Fruit fly (Drosophila melanogaster): ENCODE measurements around the gene csw.

The csw gene

DNA sequence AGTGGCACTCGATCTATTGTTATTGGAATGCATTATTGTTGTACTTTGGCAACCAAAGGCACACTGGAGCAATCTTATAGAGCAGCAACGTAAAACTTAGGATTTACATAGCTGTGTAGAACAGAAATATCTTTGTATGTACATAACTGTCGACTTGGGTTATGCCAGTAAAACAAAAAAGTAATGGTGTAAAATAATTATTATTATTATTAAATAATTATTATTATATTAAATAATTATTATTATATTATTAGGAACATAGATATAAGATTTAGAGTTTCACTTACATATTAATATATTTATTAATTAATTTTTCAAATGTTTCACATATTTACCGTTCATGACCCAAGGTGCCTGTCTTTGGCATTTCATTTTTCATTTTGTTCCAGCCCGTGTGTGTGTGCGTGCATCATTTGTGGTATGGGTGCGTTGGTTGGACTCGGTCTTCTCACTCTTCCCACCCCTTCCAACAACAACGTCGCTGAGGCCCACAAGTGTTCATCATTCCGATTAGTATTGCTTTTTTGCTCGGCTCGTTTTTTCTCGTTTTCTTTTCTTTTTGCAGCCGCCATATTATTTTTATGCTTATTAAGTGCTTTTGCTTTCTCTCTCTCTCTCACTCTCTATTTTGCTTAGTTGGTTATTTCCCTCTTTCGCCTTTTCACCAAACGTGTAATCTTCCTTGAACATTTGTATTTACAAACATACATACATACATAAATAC is 30.1 kb downstream of the csw start (continued):
- peak; percentile 84 for TF ChIP-seq ap (GFP tag; IDR thresholded peaks at IDR 0.05)
- peak; percentile 62 for TF ChIP-seq stwl (tag; optimal IDR thresholded peaks at IDR 0.05)
- TF ChIP-seq Rfx (GFP tag; IDR thresholded peaks at IDR 0.05), result peak; percentile 91
- peak; percentile 89 for TF ChIP-seq CG12219 (GFP tag; optimal IDR thresholded peaks at IDR 0.05)
- peak; percentile 90 for TF ChIP-seq CG31388 (GFP tag; optimal IDR thresholded peaks at IDR 0.05)
- TF ChIP-seq CG15696 (tag; optimal IDR thresholded peaks at IDR 0.05), result peak; percentile 98
- TF ChIP-seq Oli (tag; optimal IDR thresholded peaks at IDR 0.05), result peak; percentile 99
- TF ChIP-seq repo (GFP tag; optimal IDR thresholded peaks at IDR 0.05), result peak; percentile 67
- peak; percentile 98 for TF ChIP-seq odd (GFP tag; optimal IDR thresholded peaks at IDR 0.05)
- TF ChIP-seq tna (GFP tag; IDR thresholded peaks at IDR 0.05; ENCODE audit: partially characterized antibody), result no peak
- peak; percentile 92 for TF ChIP-seq ken (GFP tag; IDR thresholded peaks at IDR 0.05)
- peak; percentile 98 for TF ChIP-seq CG4328 (GFP tag; optimal IDR thresholded peaks at IDR 0.05)
- peak; percentile 96 for TF ChIP-seq CG9437 (GFP tag; optimal IDR thresholded peaks at IDR 0.05)
- no peak for TF ChIP-seq Hey (tag; optimal IDR thresholded peaks at IDR 0.05)
- no peak for TF ChIP-seq BEAF-32 (GFP tag; optimal IDR thresholded peaks at IDR 0.05)
- TF ChIP-seq chinmo (GFP tag; IDR thresholded peaks at IDR 0.05; ENCODE audit: partially characterized antibody), result no peak
- peak; percentile 2 for TF ChIP-seq cad (GFP tag; optimal IDR thresholded peaks at IDR 0.05)
- peak; percentile 95 for TF ChIP-seq run (tag; optimal IDR thresholded peaks at IDR 0.05)
- peak; percentile 60 for TF ChIP-seq Bdp1 (GFP tag; optimal IDR thresholded peaks at IDR 0.05)
- TF ChIP-seq Xrp1 (GFP tag; IDR thresholded peaks at IDR 0.05), result peak; percentile 95
- TF ChIP-seq CG15479 (GFP tag; optimal IDR thresholded peaks at IDR 0.05), result peak; percentile 64
- TF ChIP-seq so (GFP tag; IDR thresholded peaks at IDR 0.05), result peak; percentile 91; the same call in 2 of the 3 replicates
- peak; percentile 64 for TF ChIP-seq btn (GFP tag; optimal IDR thresholded peaks at IDR 0.05)
- TF ChIP-seq CG8924 (tag; optimal IDR thresholded peaks at IDR 0.05), result peak; percentile 99
- no peak; the same call in 1 of the 2 replicates for TF ChIP-seq CG32767 (GFP tag; IDR thresholded peaks at IDR 0.05)

DNA sequence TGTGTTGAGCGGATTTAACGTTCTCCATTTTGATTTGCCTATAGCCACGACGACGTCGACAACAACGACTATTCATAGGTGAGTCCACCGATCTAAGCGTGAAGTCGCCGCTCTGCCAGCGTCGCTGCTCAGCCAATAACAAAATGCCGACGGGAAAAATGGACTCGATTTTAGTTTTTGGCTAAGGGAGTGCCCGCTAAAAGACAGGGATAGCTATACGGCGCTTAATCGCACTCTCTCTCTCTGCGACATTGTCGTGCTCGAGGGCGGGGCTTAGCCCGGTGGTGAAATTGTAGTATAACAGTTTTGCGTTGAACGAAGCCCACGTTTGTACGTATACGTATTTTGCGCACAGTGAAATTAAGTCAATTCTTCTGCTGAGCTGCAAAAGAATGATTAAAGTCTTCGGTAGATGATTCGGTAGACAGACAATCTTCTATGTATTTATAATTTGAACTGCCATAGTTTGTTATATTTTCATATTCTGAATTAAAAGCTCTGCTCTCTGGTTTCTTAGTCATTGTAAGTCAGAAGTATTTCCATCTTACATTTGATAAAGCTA is 31.6 kb downstream of the csw start:
- TF ChIP-seq eyg (GFP tag; optimal IDR thresholded peaks at IDR 0.05), result no peak
- TF ChIP-seq CG15479 (GFP tag; optimal IDR thresholded peaks at IDR 0.05), result no peak
- no peak for TF ChIP-seq CG6175 (GFP tag; IDR thresholded peaks at IDR 0.05)
- no peak for TF ChIP-seq Sry-δ (GFP tag; optimal IDR thresholded peaks at IDR 0.05)
- TF ChIP-seq wek (GFP tag; optimal IDR thresholded peaks at IDR 0.05), result no peak
- TF ChIP-seq danr (GFP tag; IDR thresholded peaks at IDR 0.05), result no peak
- no peak for TF ChIP-seq Hr39 (optimal IDR thresholded peaks at IDR 0.05)
- no peak for TF ChIP-seq stwl (tag; optimal IDR thresholded peaks at IDR 0.05)
- TF ChIP-seq sc (optimal IDR thresholded peaks at IDR 0.05), result no peak
- TF ChIP-seq sc (GFP tag; optimal IDR thresholded peaks at IDR 0.05), result no peak
- TF ChIP-seq ase (GFP tag; IDR thresholded peaks at IDR 0.05), result no peak
- TF ChIP-seq cg (GFP tag; optimal IDR thresholded peaks at IDR 0.05), result peak; percentile 69
- peak; percentile 30 for TF ChIP-seq CG12769 (tag; optimal IDR thresholded peaks at IDR 0.05)
- TF ChIP-seq Bgb (GFP tag; IDR thresholded peaks at IDR 0.05; ENCODE audit: partially characterized antibody), result peak; percentile 7; the same call in 1 of the 2 replicates
- TF ChIP-seq CG34224 (GFP tag; IDR thresholded peaks at IDR 0.05; ENCODE audit: partially characterized antibody), result 0 out of 3 replicates have a peak, but pooled peaks have one; percentile 19
- no peak for TF ChIP-seq CG34422 (GFP tag; IDR thresholded peaks at IDR 0.05)
- no peak for TF ChIP-seq slou (GFP tag; optimal IDR thresholded peaks at IDR 0.05)
- peak; percentile 91 for TF ChIP-seq CG1832 (GFP tag; optimal IDR thresholded peaks at IDR 0.05)
- peak; percentile 29 for TF ChIP-seq CG10543 (GFP tag; optimal IDR thresholded peaks at IDR 0.05)
- 0 out of 4 replicates have a peak, but pooled peaks have one; percentile 50 for TF ChIP-seq chinmo (GFP tag; IDR thresholded peaks at IDR 0.05; ENCODE audit: partially characterized antibody)
- TF ChIP-seq bbx (GFP tag; IDR thresholded peaks at IDR 0.05; ENCODE audit: partially characterized antibody), result 0 out of 2 replicates have a peak, but pooled peaks have one; percentile 28
- no peak for TF ChIP-seq HmgD (GFP tag; optimal IDR thresholded peaks at IDR 0.05)
- no peak for TF ChIP-seq pan (optimal IDR thresholded peaks at IDR 0.05)
- TF ChIP-seq pan (GFP tag; optimal IDR thresholded peaks at IDR 0.05 in 1 of 2, IDR thresholded peaks at IDR 0.05 in 1 of 2), result peak in 1 of 2 experiments; percentile 12
- TF ChIP-seq lbe (GFP tag; optimal IDR thresholded peaks at IDR 0.05), result no peak
- TF ChIP-seq CG10979 (tag; optimal IDR thresholded peaks at IDR 0.05), result no peak
- TF ChIP-seq kni (GFP tag; optimal IDR thresholded peaks at IDR 0.05), result peak; percentile 35

Measured in whole organism, embryonic.